Fruit fly (Drosophila melanogaster): ENCODE data around the gene CG6966.

The CG6966 gene

DNA sequence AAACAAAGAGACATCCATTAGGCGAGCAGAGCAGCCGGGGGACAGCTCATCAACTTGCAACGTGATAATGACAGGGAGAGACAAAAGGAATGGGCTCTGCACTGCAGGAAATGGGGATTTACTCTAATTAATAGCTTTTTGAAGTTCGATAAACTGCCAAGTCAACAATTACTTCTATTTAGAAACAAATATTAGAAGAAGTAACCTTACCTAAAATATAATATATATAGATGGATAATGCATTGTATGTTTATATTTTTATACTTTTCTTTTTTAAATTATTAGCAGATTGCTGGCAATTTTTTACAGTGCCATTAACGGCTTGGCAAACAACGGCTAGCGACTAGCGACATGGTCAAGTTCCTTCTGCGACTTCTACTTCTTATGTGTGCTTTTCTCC, 18.2 kb upstream of the CG6966 start (continued):
- TF ChIP-seq net (GFP tag; optimal IDR thresholded peaks at IDR 0.05) = peak; percentile 7
- no peak for TF ChIP-seq Hr38 (GFP tag; optimal IDR thresholded peaks at IDR 0.05)
- no peak for TF ChIP-seq esn (GFP tag; optimal IDR thresholded peaks at IDR 0.05)
- no peak for TF ChIP-seq CG10669 (GFP tag; optimal IDR thresholded peaks at IDR 0.05)
- no peak for TF ChIP-seq CG16779 (tag; optimal IDR thresholded peaks at IDR 0.05)
- no peak for TF ChIP-seq CG8319 (GFP tag; optimal IDR thresholded peaks at IDR 0.05)
- TF ChIP-seq CG8119 (GFP tag; IDR thresholded peaks at IDR 0.05) = peak; percentile 54
- no peak for TF ChIP-seq CG34406 (GFP tag; optimal IDR thresholded peaks at IDR 0.05)
- TF ChIP-seq Eip93F (GFP tag; optimal IDR thresholded peaks at IDR 0.05) = no peak
- peak; percentile 32 for TF ChIP-seq CG3032 (tag; optimal IDR thresholded peaks at IDR 0.05)
- no peak for TF ChIP-seq CG11902 (GFP tag; optimal IDR thresholded peaks at IDR 0.05)
- no peak for TF ChIP-seq CG11762 (GFP tag; optimal IDR thresholded peaks at IDR 0.05; ENCODE audit: insufficient read depth)
- TF ChIP-seq Sox14 (GFP tag; optimal IDR thresholded peaks at IDR 0.05) = no peak
- peak; percentile 49 for TF ChIP-seq CG4318 (GFP tag; optimal IDR thresholded peaks at IDR 0.05)
- TF ChIP-seq Blimp-1 (GFP tag; optimal IDR thresholded peaks at IDR 0.05) = no peak
- TF ChIP-seq CG11294 (GFP tag; IDR thresholded peaks at IDR 0.05) = no peak
- TF ChIP-seq spab (GFP tag; optimal IDR thresholded peaks at IDR 0.05) = no peak
- peak; percentile 51; the same call in 1 of the 3 replicates for TF ChIP-seq CG6163 (GFP tag; IDR thresholded peaks at IDR 0.05)
- TF ChIP-seq CG9139 (GFP tag; optimal IDR thresholded peaks at IDR 0.05) = no peak
- no peak for TF ChIP-seq lz (GFP tag; optimal IDR thresholded peaks at IDR 0.05)
- peak; percentile 48 for TF ChIP-seq CG3919 (GFP tag; optimal IDR thresholded peaks at IDR 0.05)
- TF ChIP-seq CG6276 (GFP tag; optimal IDR thresholded peaks at IDR 0.05) = peak; percentile 46
- TF ChIP-seq CG8632 (GFP tag; optimal IDR thresholded peaks at IDR 0.05) = no peak
- no peak for TF ChIP-seq CG6808 (GFP tag; optimal IDR thresholded peaks at IDR 0.05)
- TF ChIP-seq vri (GFP tag; optimal IDR thresholded peaks at IDR 0.05) = no peak
- no peak for TF ChIP-seq dsx (GFP tag; optimal IDR thresholded peaks at IDR 0.05; ENCODE audit: poor library complexity, severe bottlenecking)
- TF ChIP-seq eg (GFP tag; IDR thresholded peaks at IDR 0.05) = peak; percentile 62; the same call in 1 of the 3 replicates

DNA sequence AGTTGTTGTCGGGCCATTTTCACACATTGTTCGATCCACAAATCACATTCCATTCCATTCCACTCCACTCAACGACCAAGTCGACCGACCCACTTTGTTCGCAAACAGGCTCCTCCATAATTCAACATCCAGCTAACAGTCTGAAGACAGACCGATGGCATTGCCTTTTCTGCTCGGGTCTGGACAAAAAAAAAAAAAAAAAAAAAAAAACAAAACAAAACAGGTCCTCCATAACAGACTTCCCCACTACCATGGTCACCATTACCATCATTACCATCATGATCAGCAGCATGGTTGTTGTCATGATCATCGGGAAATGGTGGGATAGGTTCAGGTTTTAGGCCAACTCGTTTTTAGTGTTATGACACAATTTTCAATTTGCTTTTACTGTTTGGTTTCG, 16.8 kb upstream of the CG6966 start:
- peak; percentile 59 for TF ChIP-seq Lpt (GFP tag; optimal IDR thresholded peaks at IDR 0.05)
- no peak for TF ChIP-seq Smox (GFP tag; optimal IDR thresholded peaks at IDR 0.05)
- no peak for TF ChIP-seq CG11902 (GFP tag; optimal IDR thresholded peaks at IDR 0.05)
- TF ChIP-seq CG4318 (GFP tag; optimal IDR thresholded peaks at IDR 0.05) = no peak
- TF ChIP-seq Eip78C (GFP tag) = peak; percentile 88
- TF ChIP-seq spab (GFP tag; optimal IDR thresholded peaks at IDR 0.05) = peak; percentile 29
- TF ChIP-seq vri (GFP tag; optimal IDR thresholded peaks at IDR 0.05) = peak; percentile 7
- TF ChIP-seq CG8319 (GFP tag; optimal IDR thresholded peaks at IDR 0.05) = peak; percentile 15
- TF ChIP-seq Ets96B (tag; optimal IDR thresholded peaks at IDR 0.05) = peak; percentile 38
- TF ChIP-seq dsx (GFP tag; optimal IDR thresholded peaks at IDR 0.05; ENCODE audit: poor library complexity, severe bottlenecking) = peak; percentile 68
- no peak for TF ChIP-seq CG1621 (tag; optimal IDR thresholded peaks at IDR 0.05)
- peak; percentile 80 for TF ChIP-seq Eip75B (GFP tag; optimal IDR thresholded peaks at IDR 0.05)
- peak; percentile 8 for TF ChIP-seq CG16779 (tag; optimal IDR thresholded peaks at IDR 0.05)
- TF ChIP-seq CG6808 (GFP tag; optimal IDR thresholded peaks at IDR 0.05) = peak; percentile 50
- peak; percentile 67 for TF ChIP-seq ss (GFP tag; optimal IDR thresholded peaks at IDR 0.05)
- TF ChIP-seq Hr39 (GFP tag; optimal IDR thresholded peaks at IDR 0.05) = no peak
- TF ChIP-seq eg (GFP tag; IDR thresholded peaks at IDR 0.05) = peak; percentile 57; the same call in 2 of the 3 replicates
- no peak for TF ChIP-seq CG6854 (GFP tag; optimal IDR thresholded peaks at IDR 0.05)
- no peak for TF ChIP-seq Sox102F (GFP tag; optimal IDR thresholded peaks at IDR 0.05)
- TF ChIP-seq CG15336 (GFP tag; IDR thresholded peaks at IDR 0.05) = peak; percentile 57; the same call in 1 of the 2 replicates
- TF ChIP-seq Ets21C (GFP tag; optimal IDR thresholded peaks at IDR 0.05) = no peak
- peak; percentile 9 for TF ChIP-seq CG7368 (GFP tag; optimal IDR thresholded peaks at IDR 0.05)
- peak; percentile 39 for TF ChIP-seq net (GFP tag; optimal IDR thresholded peaks at IDR 0.05)
- no peak for TF ChIP-seq CG6792 (GFP tag; optimal IDR thresholded peaks at IDR 0.05)
- TF ChIP-seq CG3919 (GFP tag; optimal IDR thresholded peaks at IDR 0.05) = peak; percentile 38
- TF ChIP-seq CG34406 (GFP tag; optimal IDR thresholded peaks at IDR 0.05) = peak; percentile 26
- TF ChIP-seq lz (GFP tag; optimal IDR thresholded peaks at IDR 0.05) = no peak
- peak; percentile 37 for TF ChIP-seq pdm3 (GFP tag; optimal IDR thresholded peaks at IDR 0.05)
- no peak for TF ChIP-seq Met (GFP tag; optimal IDR thresholded peaks at IDR 0.05)
- no peak for TF ChIP-seq svp (GFP tag)
- peak in 1 of 2 experiments; percentile 39 for TF ChIP-seq salr (GFP tag; optimal IDR thresholded peaks at IDR 0.05)
- no peak for TF ChIP-seq fd85E (GFP tag; optimal IDR thresholded peaks at IDR 0.05)
- TF ChIP-seq CG8632 (GFP tag; optimal IDR thresholded peaks at IDR 0.05) = peak; percentile 20
- no peak for TF ChIP-seq CG10669 (GFP tag; optimal IDR thresholded peaks at IDR 0.05)
- peak; percentile 75 for TF ChIP-seq CG8119 (GFP tag; IDR thresholded peaks at IDR 0.05)
- peak; percentile 7 for TF ChIP-seq CG9139 (GFP tag; optimal IDR thresholded peaks at IDR 0.05)
- TF ChIP-seq OdsH (GFP tag; optimal IDR thresholded peaks at IDR 0.05) = no peak
- TF ChIP-seq acj6 (GFP tag; optimal IDR thresholded peaks at IDR 0.05) = no peak
